Fruit fly (Drosophila melanogaster): Measurements from ENCODE around the gene CG3618.

Gene CG3618

dm6 chr3L:20771891-20772646, 43.8 kb downstream of the CG3618 start:
- peak; percentile 71 for TF ChIP-seq B-H1 (GFP tag; IDR thresholded peaks at IDR 0.05)
- TF ChIP-seq cad (GFP tag; optimal IDR thresholded peaks at IDR 0.05) = no peak
- 0 out of 3 replicates have a peak, but pooled peaks have one; percentile 44 for TF ChIP-seq Optix (GFP tag; IDR thresholded peaks at IDR 0.05)
- no peak for TF ChIP-seq D (optimal IDR thresholded peaks at IDR 0.05)
- peak; percentile 56 for TF ChIP-seq D (GFP tag; optimal IDR thresholded peaks at IDR 0.05)
- TF ChIP-seq nerfin-2 (GFP tag; IDR thresholded peaks at IDR 0.05; ENCODE audit: partially characterized antibody) = no peak
- peak; percentile 55 for TF ChIP-seq CG15601 (tag; optimal IDR thresholded peaks at IDR 0.05)
- peak; percentile 78 for TF ChIP-seq seq (GFP tag; IDR thresholded peaks at IDR 0.05)
- no peak for TF ChIP-seq pan (optimal IDR thresholded peaks at IDR 0.05)
- TF ChIP-seq pan (GFP tag; optimal IDR thresholded peaks at IDR 0.05 in 1 of 2, IDR thresholded peaks at IDR 0.05 in 1 of 2) = peak in 1 of 2 experiments; percentile 91
- peak; percentile 63 for TF ChIP-seq CG17568 (GFP tag; optimal IDR thresholded peaks at IDR 0.05)
- peak; percentile 23 for TF ChIP-seq Jarid2 (GFP tag; optimal IDR thresholded peaks at IDR 0.05)
- peak; percentile 51 for TF ChIP-seq pum (GFP tag; optimal IDR thresholded peaks at IDR 0.05)
- TF ChIP-seq CG4854 (GFP tag; optimal IDR thresholded peaks at IDR 0.05) = peak; percentile 66
- TF ChIP-seq CG18619 (GFP tag; optimal IDR thresholded peaks at IDR 0.05) = peak; percentile 74
- TF ChIP-seq CG1529 (GFP tag; optimal IDR thresholded peaks at IDR 0.05) = peak; percentile 56
- TF ChIP-seq CG11560 (tag; IDR thresholded peaks at IDR 0.05) = peak; percentile 38; the same call in 1 of the 3 replicates
- TF ChIP-seq CG16813 (GFP tag; IDR thresholded peaks at IDR 0.05; ENCODE audit: partially characterized antibody) = no peak
- peak; percentile 68 for TF ChIP-seq CG17361 (GFP tag; IDR thresholded peaks at IDR 0.05)
- peak; percentile 8 for TF ChIP-seq CG9876 (GFP tag; optimal IDR thresholded peaks at IDR 0.05)
- peak; percentile 64 for TF ChIP-seq zfh2 (GFP tag; optimal IDR thresholded peaks at IDR 0.05)
- TF ChIP-seq Lpt (GFP tag; optimal IDR thresholded peaks at IDR 0.05) = no peak
- TF ChIP-seq ranshi (GFP tag; IDR thresholded peaks at IDR 0.05) = peak; percentile 81
- TF ChIP-seq D19A (tag; optimal IDR thresholded peaks at IDR 0.05) = peak; percentile 73
- TF ChIP-seq Sox102F (GFP tag; optimal IDR thresholded peaks at IDR 0.05) = peak; percentile 84
- peak; percentile 74 for TF ChIP-seq bowl (GFP tag; IDR thresholded peaks at IDR 0.05)
- no peak for TF ChIP-seq tna (GFP tag; IDR thresholded peaks at IDR 0.05; ENCODE audit: partially characterized antibody)
- peak; percentile 59; the same call in 1 of the 2 replicates for TF ChIP-seq Oaz (GFP tag; IDR thresholded peaks at IDR 0.05)
- TF ChIP-seq ftz-f1 (GFP tag; optimal IDR thresholded peaks at IDR 0.05) = peak; percentile 23
- TF ChIP-seq CG9797 (GFP tag; optimal IDR thresholded peaks at IDR 0.05) = no peak
- peak; percentile 58 for TF ChIP-seq CG16863 (GFP tag; optimal IDR thresholded peaks at IDR 0.05)
- TF ChIP-seq bab2 (GFP tag; optimal IDR thresholded peaks at IDR 0.05) = peak; percentile 77
- TF ChIP-seq sc (optimal IDR thresholded peaks at IDR 0.05) = no peak
- TF ChIP-seq sc (GFP tag; optimal IDR thresholded peaks at IDR 0.05) = peak; percentile 70
- TF ChIP-seq CG12219 (GFP tag; optimal IDR thresholded peaks at IDR 0.05) = peak; percentile 86
- no peak for TF ChIP-seq corto (GFP tag; optimal IDR thresholded peaks at IDR 0.05)
- peak; percentile 85 for TF ChIP-seq CG17328 (GFP tag; IDR thresholded peaks at IDR 0.05)
- peak; percentile 40 for TF ChIP-seq Usf (GFP tag; optimal IDR thresholded peaks at IDR 0.05)
- no peak for TF ChIP-seq hb (GFP tag; IDR thresholded peaks at IDR 0.05; ENCODE audit: partially characterized antibody)
- peak; percentile 51 for TF ChIP-seq dimm (GFP tag; IDR thresholded peaks at IDR 0.05)
- TF ChIP-seq CG1233 (GFP tag; optimal IDR thresholded peaks at IDR 0.05) = peak; percentile 67
- no peak for TF ChIP-seq CG4404 (GFP tag; IDR thresholded peaks at IDR 0.05)
- TF ChIP-seq CG2199 (GFP tag; IDR thresholded peaks at IDR 0.05) = peak; percentile 81; the same call in 1 of the 3 replicates
- no peak for TF ChIP-seq CG30020 (tag; optimal IDR thresholded peaks at IDR 0.05)
- TF ChIP-seq Ets97D (GFP tag; optimal IDR thresholded peaks at IDR 0.05) = peak; percentile 24
- peak; percentile 33 for TF ChIP-seq CG8281 (tag; optimal IDR thresholded peaks at IDR 0.05)
- TF ChIP-seq bsh (GFP tag; optimal IDR thresholded peaks at IDR 0.05) = peak; percentile 2 to 82
- TF ChIP-seq CG12104 (GFP tag; optimal IDR thresholded peaks at IDR 0.05) = peak; percentile 77
- TF ChIP-seq CG1602 (GFP tag; optimal IDR thresholded peaks at IDR 0.05) = peak; percentile 73
- TF ChIP-seq Med (GFP tag) = peak; percentile 97

Measured in whole organism, embryonic.